Worm (Caenorhabditis elegans) whole organism, L3 larva: ENCODE results near the gene hex-1.

Experiments
- nhr-76 ChIP-seq: fragments of 150-350 bp; sonication (generic microtip); optimal IDR thresholded peaks from 5 replicates; lab custom pipeline; 2014; ENCODE audit warnings: missing biosample characterization, missing genetic modification characterization
- unc-62 ChIP-seq: fragments of 150-350 bp; sonication (generic microtip); optimal IDR thresholded peaks from 4 replicates; lab custom pipeline; 2014; ENCODE audit warnings: missing biosample characterization, missing genetic modification reagents, missing genetic modification characterization

DNA sequence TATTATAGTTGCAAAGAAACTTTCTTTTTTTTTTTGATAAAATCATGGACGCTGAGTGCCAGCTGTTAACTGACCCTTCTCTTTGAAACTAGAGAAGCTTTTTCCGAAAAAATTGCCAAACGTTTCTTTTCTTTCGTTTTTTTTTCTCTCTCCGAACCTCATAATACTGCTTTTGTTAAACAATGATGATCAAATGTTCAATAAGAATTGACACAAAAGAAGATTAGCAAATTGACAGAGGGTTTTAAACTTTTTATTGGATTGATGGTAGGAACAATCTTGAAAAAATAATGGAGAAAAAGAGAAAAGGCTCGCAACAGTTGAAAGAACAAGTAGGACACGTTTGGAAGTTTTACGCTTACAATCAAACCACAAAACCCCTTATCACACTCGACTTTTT is at the start of gene hex-1:
- TF ChIP-seq unc-62 (no peak), nhr-76 (tag; lab: Kevin White, UChicago) (no peak)
